Fruit fly (Drosophila melanogaster) whole organism, embryonic: ENCODE measurements around the gene CG3036.
A peak's percentile ranks its signal among the peaks of the same experiment; 100 is the strongest.

Experiments
- CG10209 ChIP-seq: fragments of 200-800 bp; sonication (Bioruptor generic); optimal IDR thresholded peaks from 3 replicates; lab custom pipeline; 2017; ENCODE audit warnings: missing biosample characterization, mild to moderate bottlenecking, missing genetic modification characterization, missing genetic modification reagents
- CG11723 ChIP-seq: fragments of 200-800 bp; sonication (Bioruptor generic); optimal IDR thresholded peaks from 2 replicates; lab custom pipeline; 2017; ENCODE audit warnings: missing biosample characterization, mild to moderate bottlenecking, missing genetic modification characterization
- CG12104 ChIP-seq: fragments of 200-800 bp; sonication (Bioruptor generic); optimal IDR thresholded peaks from 3 replicates; lab custom pipeline; 2016; ENCODE audit warnings: missing biosample characterization, missing genetic modification characterization
- CG12391 ChIP-seq: fragments of 200-800 bp; sonication (Bioruptor generic); optimal IDR thresholded peaks from 3 replicates; lab custom pipeline; 2018; ENCODE audit warnings: missing biosample characterization, mild to moderate bottlenecking, missing genetic modification characterization, moderate library complexity
- CG13296 ChIP-seq: fragments of 200-800 bp; sonication (Bioruptor generic); optimal IDR thresholded peaks from 3 replicates; lab custom pipeline; 2018; ENCODE audit warnings: missing biosample characterization, mild to moderate bottlenecking, missing genetic modification characterization
- CG13424 ChIP-seq: fragments of 200-800 bp; sonication (Bioruptor generic); optimal IDR thresholded peaks from 2 replicates; lab custom pipeline; 2019; ENCODE audit warnings: missing biosample characterization, mild to moderate bottlenecking, missing genetic modification characterization, moderate library complexity
- CG16863 ChIP-seq: fragments of 200-800 bp; sonication (Bioruptor generic); optimal IDR thresholded peaks from 3 replicates; lab custom pipeline; 2016; ENCODE audit warnings: missing biosample characterization, missing genetic modification characterization
- CG17829 ChIP-seq: fragments of 200-800 bp; optimal IDR thresholded peaks from 2 replicates; lab custom pipeline; 2019; ENCODE audit warnings: missing biosample characterization, mild to moderate bottlenecking, missing genetic modification characterization, moderate library complexity
- CG1832 ChIP-seq: fragments of 200-800 bp; sonication (Bioruptor generic); optimal IDR thresholded peaks from 2 replicates; lab custom pipeline; 2017; ENCODE audit warnings: missing biosample characterization, mild to moderate bottlenecking, missing genetic modification characterization, inconsistent platforms
- CG2120 ChIP-seq: fragments of 200-800 bp; sonication (Bioruptor generic); optimal IDR thresholded peaks from 3 replicates; lab custom pipeline; 2016; ENCODE audit warnings: missing biosample characterization, missing genetic modification characterization
- CG2129 ChIP-seq: fragments of 200-800 bp; sonication (Bioruptor generic); IDR thresholded peaks from 2 replicates; pipeline ENCODE4 v1.3.6; 2022; ENCODE audit warnings: missing biosample characterization, missing genetic modification characterization; ENCODE audit not compliant: partially characterized antibody
- CG2199 ChIP-seq: fragments of 200-800 bp; sonication (Bioruptor generic); IDR thresholded peaks from 3 replicates; pipeline ENCODE4 v1.3.6; 2022; ENCODE audit warnings: missing biosample characterization, missing genetic modification characterization
- CG31224 ChIP-seq: fragments of 200-800 bp; sonication (Bioruptor generic); IDR thresholded peaks from 2 replicates; pipeline ENCODE4 v1.3.6; 2022; ENCODE audit warnings: missing biosample characterization, missing genetic modification characterization
- CG3407 ChIP-seq: fragments of 200-800 bp; sonication (Bioruptor generic); optimal IDR thresholded peaks from 2 replicates; lab custom pipeline; 2018; ENCODE audit warnings: missing biosample characterization, mild to moderate bottlenecking, missing genetic modification characterization
- CG5245 ChIP-seq: fragments of 200-800 bp; sonication (Bioruptor generic); optimal IDR thresholded peaks from 3 replicates; lab custom pipeline; 2016; ENCODE audit warnings: missing biosample characterization, missing genetic modification characterization
- CG6765 ChIP-seq: fragments of 200-800 bp; sonication (Bioruptor generic); optimal IDR thresholded peaks from 3 replicates; lab custom pipeline; 2017; ENCODE audit warnings: missing biosample characterization, mild to moderate bottlenecking, missing genetic modification characterization
- CG7556 ChIP-seq: fragments of 200-800 bp; sonication (Bioruptor generic); optimal IDR thresholded peaks from 2 replicates; lab custom pipeline; 2017; ENCODE audit warnings: missing biosample characterization, mild to moderate bottlenecking, missing genetic modification characterization
- CG8281 ChIP-seq: fragments of 200-800 bp; sonication (Bioruptor generic); optimal IDR thresholded peaks from 2 replicates; lab custom pipeline; 2018; ENCODE audit warnings: missing biosample characterization, mild to moderate bottlenecking, missing genetic modification characterization, moderate library complexity
- CG8388 ChIP-seq: fragments of 200-800 bp; sonication (Bioruptor generic); optimal IDR thresholded peaks from 2 replicates; lab custom pipeline; 2019; ENCODE audit warnings: missing biosample characterization, mild to moderate bottlenecking, missing genetic modification characterization, moderate library complexity
- CG9876 ChIP-seq: fragments of 200-800 bp; sonication (Bioruptor generic); optimal IDR thresholded peaks from 2 replicates; lab custom pipeline; 2016; ENCODE audit warnings: missing biosample characterization, missing genetic modification characterization
- Drgx ChIP-seq: fragments of 200-800 bp; sonication (Bioruptor generic); IDR thresholded peaks from 2 replicates; pipeline ENCODE4 v1.3.6; 2022; ENCODE audit warnings: missing biosample characterization, missing genetic modification characterization
- Kr ChIP-seq: fragments of 200-800 bp; sonication (Bioruptor generic); optimal IDR thresholded peaks from 2 replicates; lab custom pipeline; 2017; ENCODE audit warnings: missing biosample characterization, mild to moderate bottlenecking, missing genetic modification characterization
- Med ChIP-seq: fragments of 200-800 bp; sonication (Bioruptor generic); peaks from one replicate; lab custom pipeline; 2016; ENCODE audit warnings: missing biosample characterization, missing genetic modification characterization, mild to moderate bottlenecking, inconsistent platforms, moderate library complexity
- Neu2 ChIP-seq: fragments of 200-800 bp; sonication (Bioruptor generic); optimal IDR thresholded peaks from 3 replicates; lab custom pipeline; 2016; ENCODE audit warnings: missing biosample characterization, missing genetic modification characterization, borderline replicate concordance
- Ravus ChIP-seq: fragments of 200-800 bp; sonication (Bioruptor generic); IDR thresholded peaks from 2 replicates; pipeline ENCODE4 v1.3.6; 2022; ENCODE audit warnings: missing biosample characterization, missing genetic modification characterization
- Sry-β ChIP-seq: fragments of 200-800 bp; sonication (Bioruptor generic); optimal IDR thresholded peaks from 2 replicates; lab custom pipeline; 2018; ENCODE audit warnings: missing biosample characterization, mild to moderate bottlenecking, missing genetic modification characterization, moderate library complexity
- ac ChIP-seq: fragments of 200-800 bp; sonication (Bioruptor generic); optimal IDR thresholded peaks from 3 replicates; lab custom pipeline; 2017; ENCODE audit warnings: missing biosample characterization, mild to moderate bottlenecking, missing genetic modification characterization
- aop ChIP-seq: fragments of 200-800 bp; sonication (Bioruptor generic); IDR thresholded peaks from 2 replicates; pipeline ENCODE4 v1.3.6; 2022; ENCODE audit warnings: missing biosample characterization, missing genetic modification characterization
- ara ChIP-seq: fragments of 200-800 bp; sonication (Bioruptor generic); IDR thresholded peaks from 2 replicates; pipeline ENCODE4 v1.3.6; 2022; ENCODE audit warnings: missing biosample characterization, missing genetic modification characterization
- ash1 ChIP-seq: fragments of 200-800 bp; sonication (Bioruptor generic); optimal IDR thresholded peaks from 2 replicates; lab custom pipeline; 2018; ENCODE audit warnings: missing biosample characterization, mild to moderate bottlenecking, missing genetic modification characterization
- bab2 ChIP-seq: fragments of 200-800 bp; sonication (Bioruptor generic); optimal IDR thresholded peaks from 2 replicates; lab custom pipeline; 2016; ENCODE audit warnings: missing biosample characterization, missing genetic modification characterization
- chinmo ChIP-seq: fragments of 200-800 bp; sonication (Bioruptor generic); IDR thresholded peaks from 4 replicates; pipeline ENCODE4 v1.3.6; 2022; ENCODE audit warnings: missing biosample characterization, missing genetic modification characterization; ENCODE audit not compliant: partially characterized antibody
- dmrt11E ChIP-seq: fragments of 200-800 bp; sonication (Bioruptor generic); optimal IDR thresholded peaks from 3 replicates; lab custom pipeline; 2018; ENCODE audit warnings: missing biosample characterization, mild to moderate bottlenecking, missing genetic modification characterization, moderate library complexity
- eyg ChIP-seq: fragments of 200-800 bp; sonication (Bioruptor generic); optimal IDR thresholded peaks from 3 replicates; lab custom pipeline; 2016; ENCODE audit warnings: missing biosample characterization, missing genetic modification characterization
- gce ChIP-seq: fragments of 200-800 bp; sonication (Bioruptor generic); IDR thresholded peaks from 3 replicates; pipeline ENCODE4 v1.3.6; 2022; ENCODE audit warnings: missing biosample characterization, missing genetic modification characterization
- gcm ChIP-seq: fragments of 200-800 bp; sonication (Bioruptor generic); optimal IDR thresholded peaks from 2 replicates; lab custom pipeline; 2019; ENCODE audit warnings: missing biosample characterization, mild to moderate bottlenecking, missing genetic modification characterization, moderate library complexity
- her ChIP-seq: fragments of 200-800 bp; sonication (Bioruptor generic); optimal IDR thresholded peaks from 2 replicates; lab custom pipeline; 2016; ENCODE audit warnings: missing biosample characterization, missing genetic modification characterization
- jigr1 ChIP-seq: fragments of 200-800 bp; sonication (Bioruptor generic); IDR thresholded peaks from 3 replicates; pipeline ENCODE4 v1.3.6; 2022; ENCODE audit warnings: missing biosample characterization, missing genetic modification characterization
- kah ChIP-seq: fragments of 200-800 bp; sonication (Bioruptor generic); optimal IDR thresholded peaks from 2 replicates; lab custom pipeline; 2018; ENCODE audit warnings: missing biosample characterization, mild to moderate bottlenecking, missing genetic modification characterization
- lov ChIP-seq, 2 experiments: fragments of 200-800 bp in 1 of 2; fragments of >200 bp in 1 of 2; sonication (Bioruptor generic) in 1 of 2; IDR thresholded peaks in 1 of 2; optimal IDR thresholded peaks in 1 of 2; 2 replicates in 1 of 2; 3 replicates in 1 of 2; pipeline versions ENCODE4 v1.3.6 to Lab custom; 2017 to 2022; ENCODE audit warnings: missing biosample characterization in 1 of 2, missing genetic modification characterization in 1 of 2
- nerfin-2 ChIP-seq: fragments of 200-800 bp; sonication (Bioruptor generic); IDR thresholded peaks from 2 replicates; pipeline ENCODE4 v1.3.6; 2022; ENCODE audit warnings: missing biosample characterization, missing genetic modification characterization; ENCODE audit not compliant: partially characterized antibody
- phol ChIP-seq: fragments of 200-800 bp; sonication (Bioruptor generic); optimal IDR thresholded peaks from 3 replicates; lab custom pipeline; 2018; ENCODE audit warnings: missing biosample characterization, mild to moderate bottlenecking, missing genetic modification characterization, moderate library complexity
- prd ChIP-seq, 3 experiments: fragments of >200 bp in 2 of 3; fragments of 200-800 bp in 1 of 3; sonication (Bioruptor generic) in 1 of 3; optimal IDR thresholded peaks in 2 of 3; IDR thresholded peaks in 1 of 3; 2 replicates in 2 of 3; 3 replicates in 1 of 3; pipeline versions ENCODE4 v1.3.6 to Lab custom; 2017 to 2022; ENCODE audit warnings: missing biosample characterization in 1 of 3, missing genetic modification characterization in 1 of 3
- pzg ChIP-seq: fragments of 200-800 bp; sonication (Bioruptor generic); optimal IDR thresholded peaks from 3 replicates; lab custom pipeline; 2018; ENCODE audit warnings: missing biosample characterization, mild to moderate bottlenecking, missing genetic modification characterization, moderate library complexity
- salm ChIP-seq: fragments of 200-800 bp; sonication (Bioruptor generic); optimal IDR thresholded peaks from 2 replicates; lab custom pipeline; 2018; ENCODE audit warnings: missing biosample characterization, mild to moderate bottlenecking, missing genetic modification characterization
- sd ChIP-seq: fragments of 200-800 bp; sonication (Bioruptor generic); optimal IDR thresholded peaks from 3 replicates; lab custom pipeline; 2018; ENCODE audit warnings: missing biosample characterization, mild to moderate bottlenecking, missing genetic modification characterization, moderate library complexity
- sens ChIP-seq: fragments of 200-800 bp; sonication (Bioruptor generic); peaks from one replicate; lab custom pipeline; 2016; ENCODE audit warnings: missing biosample characterization, missing genetic modification characterization
- zf30C ChIP-seq: fragments of 200-800 bp; sonication (Bioruptor generic); optimal IDR thresholded peaks from 3 replicates; lab custom pipeline; 2018; ENCODE audit warnings: missing biosample characterization, mild to moderate bottlenecking, missing genetic modification characterization

Gene CG3036

dm6 chr2L:4906546-4907250 lies 14.8 kb downstream of the CG3036 start, which contains the start of gene snsl (continued):
- TF ChIP-seq Kr (GFP tag; lab: Kevin White, UChicago) (no peak), CG12391 (tag; lab: Kevin White, UChicago) (peak; percentile 81), CG13296 (peak; percentile 78), kah (GFP tag; lab: Kevin White, UChicago) (peak; percentile 43), prd (optimal IDR thresholded peaks at IDR 0.05; lab: Kevin White, UChicago) (no peak), prd (GFP tag; IDR thresholded peaks at IDR 0.05; lab: Robert Waterston, UW) (no peak; the same call in 2 of the 3 replicates), CG3407 (GFP tag; lab: Kevin White, UChicago) (no peak), CG31224 (GFP tag; lab: Robert Waterston, UW) (0 out of 2 replicates have a peak, but pooled peaks have one; percentile 31), Ravus (GFP tag; lab: Robert Waterston, UW) (no peak), ara (GFP tag; lab: Robert Waterston, UW) (no peak), chinmo (no peak), CG16863 (GFP tag; lab: Kevin White, UChicago) (no peak), Drgx (GFP tag; lab: Robert Waterston, UW) (peak; percentile 63), Sry-β (GFP tag; lab: Kevin White, UChicago) (no peak), CG10209 (peak; percentile 43), CG13424 (tag; lab: Kevin White, UChicago) (peak; percentile 88), aop (GFP tag; lab: Robert Waterston, UW) (no peak), lov (optimal IDR thresholded peaks at IDR 0.05; lab: Kevin White, UChicago) (no peak), lov (GFP tag; IDR thresholded peaks at IDR 0.05; lab: Robert Waterston, UW) (no peak), ash1 (GFP tag; lab: Kevin White, UChicago) (no peak), CG2129 (GFP tag; lab: Robert Waterston, UW) (no peak), CG7556 (GFP tag; lab: Kevin White, UChicago) (peak; percentile 84), ac (GFP tag; lab: Kevin White, UChicago) (no peak), phol (tag; lab: Kevin White, UChicago) (peak; percentile 78), CG8281 (tag; lab: Kevin White, UChicago) (peak; percentile 41), gce (GFP tag; lab: Robert Waterston, UW) (no peak), nerfin-2 (GFP tag; lab: Robert Waterston, UW) (no peak), pzg (no peak), jigr1 (GFP tag; lab: Robert Waterston, UW) (0 out of 3 replicates have a peak, but pooled peaks have one; percentile 36), eyg (GFP tag; lab: Kevin White, UChicago) (no peak), CG12104 (peak; percentile 58), her (GFP tag; lab: Kevin White, UChicago) (no peak), CG6765 (GFP tag; lab: Kevin White, UChicago) (peak; percentile 3), sens (GFP tag; lab: Kevin White, UChicago) (peak; percentile 84), CG17829 (tag; lab: Kevin White, UChicago) (peak; percentile 75), Med (GFP tag; lab: Kevin White, UChicago) (peak; percentile 85), CG9876 (no peak), CG8388 (peak; percentile 60), gcm (peak; percentile 73), dmrt11E (tag; lab: Kevin White, UChicago) (peak; percentile 5), zf30C (peak; percentile 43), CG2199 (GFP tag; lab: Robert Waterston, UW) (no peak), CG11723 (GFP tag; lab: Kevin White, UChicago) (peak; percentile 35), Neu2 (GFP tag; lab: Kevin White, UChicago) (no peak), CG2120 (GFP tag; lab: Kevin White, UChicago) (peak; percentile 7), salm (tag; lab: Kevin White, UChicago) (peak; percentile 55), CG1832 (GFP tag; lab: Kevin White, UChicago) (no peak), CG5245 (GFP tag; lab: Kevin White, UChicago) (peak; percentile 8), sd (tag; lab: Kevin White, UChicago) (peak; percentile 55), bab2 (GFP tag; lab: Kevin White, UChicago) (no peak)
